Worm (Caenorhabditis elegans) whole organism, late embryonic: ENCODE data around the gene fbxb-61.

ENCODE experiments used
- ama-1 ChIP-seq: fragments of 150-350 bp; optimal IDR thresholded peaks from 2 replicates; lab custom pipeline; 2014
- elt-2 ChIP-seq: sonication (generic microtip); optimal IDR thresholded peaks from 2 replicates; lab custom pipeline; 2016; ENCODE audit warnings: missing genetic modification reagents, missing genetic modification characterization, missing compliant biosample characterization
- hlh-8 ChIP-seq: sonication (generic microtip); optimal IDR thresholded peaks from 2 replicates; lab custom pipeline; 2016; ENCODE audit warnings: missing genotype, missing genetic modification characterization, missing compliant biosample characterization
- tbx-2 ChIP-seq: sonication (generic microtip); optimal IDR thresholded peaks from 2 replicates; lab custom pipeline; 2016; ENCODE audit warnings: missing genetic modification characterization, missing compliant biosample characterization

ce11 chrV:19259403-19259802 is 44.5 kb upstream of the fbxb-61 start:
- TF ChIP-seq elt-2 (no peak), ama-1 (lab: Kevin White, UChicago) (no peak), hlh-8 (no peak), tbx-2 (tag; lab: Kevin White, UChicago) (no peak)
